Worm (Caenorhabditis elegans) whole organism, L4 larva: ENCODE results near the gene nas-31.
A peak's percentile ranks its signal among the peaks of the same experiment; 100 is the strongest.

ENCODE experiments used
- F37D6.2 ChIP-seq: sonication (generic microtip); optimal IDR thresholded peaks from 2 replicates; lab custom pipeline; 2016; ENCODE audit warnings: mild to moderate bottlenecking, missing genetic modification characterization, missing compliant biosample characterization
- F49E8.2 ChIP-seq: sonication (generic microtip); optimal IDR thresholded peaks from 2 replicates; lab custom pipeline; 2016; ENCODE audit warnings: missing compliant biosample characterization, mild to moderate bottlenecking, missing genetic modification characterization, borderline replicate concordance
- T20F7.1 ChIP-seq: fragments of 200-800 bp; sonication (Bioruptor generic); optimal IDR thresholded peaks from 2 replicates; lab custom pipeline; 2018; ENCODE audit warnings: mild to moderate bottlenecking, missing genetic modification characterization, missing compliant biosample characterization
- Y105C5A.15 ChIP-seq: fragments of 200-800 bp; sonication (Bioruptor generic); IDR thresholded peaks from 2 replicates; pipeline ENCODE4 v1.3.6; 2022; ENCODE audit warnings: missing genetic modification characterization, missing compliant biosample characterization
- Y48G9A.11 ChIP-seq: fragments of 200-800 bp; sonication (Bioruptor generic); IDR thresholded peaks from 2 replicates; pipeline ENCODE4 v1.3.6; 2022; ENCODE audit warnings: missing genetic modification reagents, missing genetic modification characterization, missing compliant biosample characterization
- Y75B8A.6 ChIP-seq: fragments of 200-800 bp; sonication (Bioruptor generic); IDR thresholded peaks from 2 replicates; pipeline ENCODE4 v1.3.6; 2022; ENCODE audit warnings: missing genetic modification reagents, missing genetic modification characterization, missing compliant biosample characterization
- ZK546.5 ChIP-seq, 2 experiments: sonication (generic microtip); optimal IDR thresholded peaks; 2 replicates each; lab custom pipeline; 2017; ENCODE audit warnings: missing biosample characterization in 2 of 2, missing genetic modification characterization in 2 of 2
- aha-1 ChIP-seq: fragments of 150-350 bp; peaks from one replicate; lab custom pipeline; 2014; ENCODE audit warnings: missing biosample characterization, missing genetic modification characterization
- ama-1 ChIP-seq: fragments of 150-350 bp; optimal IDR thresholded peaks from 2 replicates; lab custom pipeline; 2014; ENCODE audit warnings: inconsistent platforms, mixed read lengths
- ceh-20 ChIP-seq: fragments of 200-800 bp; sonication (Bioruptor generic); IDR thresholded peaks from 2 replicates; pipeline ENCODE4 v1.3.6; 2022; ENCODE audit warnings: missing genetic modification reagents, missing genetic modification characterization, missing compliant biosample characterization
- ceh-32 ChIP-seq: sonication (generic microtip); optimal IDR thresholded peaks from 2 replicates; lab custom pipeline; 2016; ENCODE audit warnings: mild to moderate bottlenecking, missing genetic modification characterization, missing compliant biosample characterization; ENCODE audit not compliant: poor library complexity
- ces-1 ChIP-seq: fragments of 150-350 bp; sonication (generic microtip); optimal IDR thresholded peaks from 4 replicates; lab custom pipeline; 2014; ENCODE audit warnings: missing biosample characterization, missing genetic modification reagents, missing genetic modification characterization
- daf-12 ChIP-seq: fragments of 150-350 bp; optimal IDR thresholded peaks from 2 replicates; lab custom pipeline; 2014; ENCODE audit warnings: missing biosample characterization, missing genetic modification reagents, missing genetic modification characterization
- dmd-6 ChIP-seq: fragments of 200-800 bp; sonication (Bioruptor generic); IDR thresholded peaks from 2 replicates; pipeline ENCODE4 v1.3.6; 2022; ENCODE audit warnings: missing genetic modification reagents, missing genetic modification characterization, missing compliant biosample characterization
- dmd-8 ChIP-seq: fragments of 200-800 bp; sonication (Bioruptor generic); IDR thresholded peaks from 2 replicates; pipeline ENCODE4 v1.3.6; 2022; ENCODE audit warnings: missing genetic modification characterization, missing compliant biosample characterization
- duxl-1 ChIP-seq: sonication (generic microtip); optimal IDR thresholded peaks from 2 replicates; lab custom pipeline; 2016; ENCODE audit warnings: mild to moderate bottlenecking, missing genetic modification characterization, moderate library complexity, missing compliant biosample characterization; ENCODE audit not compliant: poor library complexity
- gei-8 ChIP-seq: fragments of 200-800 bp; sonication (Bioruptor generic); optimal IDR thresholded peaks from 2 replicates; lab custom pipeline; 2018; ENCODE audit warnings: mild to moderate bottlenecking, missing genetic modification characterization, missing compliant biosample characterization
- hif-1 ChIP-seq, 2 experiments: sonication (generic microtip); optimal IDR thresholded peaks; 2 replicates each; lab custom pipeline; 2016 to 2017; ENCODE audit warnings: missing compliant biosample characterization in 2 of 2, missing genetic modification characterization in 2 of 2, missing genetic modification reagents in 2 of 2, missing genotype in 2 of 2, mild to moderate bottlenecking in 1 of 2
- hlh-11 ChIP-seq: fragments of 200-800 bp; sonication (Bioruptor generic); optimal IDR thresholded peaks from 2 replicates; lab custom pipeline; 2018; ENCODE audit warnings: mild to moderate bottlenecking, missing genetic modification characterization, missing compliant biosample characterization
- hlh-30 ChIP-seq: sonication (generic microtip); optimal IDR thresholded peaks from 2 replicates; lab custom pipeline; 2017; ENCODE audit warnings: antibody characterized with exemption, mild to moderate bottlenecking, missing genetic modification characterization, missing compliant biosample characterization; ENCODE audit not compliant: insufficient read depth
- hmg-1.1 ChIP-seq: fragments of 200-800 bp; sonication (Bioruptor generic); IDR thresholded peaks from 2 replicates; pipeline ENCODE4 v1.3.6; 2022; ENCODE audit warnings: missing genetic modification reagents, missing genetic modification characterization, missing compliant biosample characterization
- lin-1 ChIP-seq: fragments of 200-800 bp; sonication (Bioruptor generic); IDR thresholded peaks from 2 replicates; pipeline ENCODE4 v1.3.6; 2022; ENCODE audit warnings: missing genetic modification reagents, missing genetic modification characterization, missing compliant biosample characterization
- lin-29 ChIP-seq: fragments of 200-800 bp; sonication (Bioruptor generic); IDR thresholded peaks from 2 replicates; pipeline ENCODE4 v1.3.6; 2022; ENCODE audit warnings: missing genetic modification reagents, missing genetic modification characterization, missing compliant biosample characterization
- lin-38 ChIP-seq: fragments of 200-800 bp; sonication (Bioruptor generic); IDR thresholded peaks from 2 replicates; pipeline ENCODE4 v1.3.6; 2022; ENCODE audit warnings: missing genetic modification reagents, missing genetic modification characterization, missing compliant biosample characterization
- lsy-2 ChIP-seq, 2 experiments: fragments of 150-350 bp in 1 of 2; sonication (generic microtip) in 1 of 2; optimal IDR thresholded peaks; 2 replicates each; lab custom pipeline; 2014 to 2017; ENCODE audit warnings: missing biosample characterization in 2 of 2, missing genetic modification characterization in 2 of 2
- mdl-1 ChIP-seq, 2 experiments: fragments of 150-350 bp in 1 of 2; sonication (generic microtip) in 1 of 2; optimal IDR thresholded peaks; 2 replicates each; lab custom pipeline; 2014 to 2017; ENCODE audit warnings: missing biosample characterization in 2 of 2, missing genetic modification characterization in 2 of 2
- mdt-29 ChIP-seq: fragments of 200-800 bp; sonication (Bioruptor generic); IDR thresholded peaks from 2 replicates; pipeline ENCODE4 v1.3.6; 2022; ENCODE audit warnings: missing genetic modification reagents, missing genetic modification characterization, missing compliant biosample characterization
- mxl-3 ChIP-seq: fragments of 200-800 bp; sonication (Bioruptor generic); optimal IDR thresholded peaks from 2 replicates; lab custom pipeline; 2018; ENCODE audit warnings: mild to moderate bottlenecking, missing genetic modification characterization, missing compliant biosample characterization
- nhr-102 ChIP-seq: sonication (generic microtip); optimal IDR thresholded peaks from 2 replicates; lab custom pipeline; 2016; ENCODE audit warnings: mild to moderate bottlenecking, missing genetic modification characterization, moderate library complexity, missing compliant biosample characterization
- nhr-111 ChIP-seq: fragments of 200-800 bp; sonication (Bioruptor generic); optimal IDR thresholded peaks from 2 replicates; lab custom pipeline; 2018; ENCODE audit warnings: mild to moderate bottlenecking, missing genetic modification characterization, missing compliant biosample characterization
- nhr-28 ChIP-seq: fragments of 150-350 bp; optimal IDR thresholded peaks from 2 replicates; lab custom pipeline; 2014; ENCODE audit warnings: missing biosample characterization, missing genetic modification characterization
- nhr-41 ChIP-seq: fragments of 200-800 bp; sonication (Bioruptor generic); IDR thresholded peaks from 2 replicates; pipeline ENCODE4 v1.3.6; 2022; ENCODE audit warnings: missing genetic modification reagents, missing genetic modification characterization, missing compliant biosample characterization
- nhr-48 ChIP-seq: sonication (generic microtip); optimal IDR thresholded peaks from 2 replicates; lab custom pipeline; 2016; ENCODE audit warnings: mild to moderate bottlenecking, missing genetic modification characterization, missing compliant biosample characterization
- php-3 ChIP-seq: fragments of 200-800 bp; sonication (Bioruptor generic); IDR thresholded peaks from 2 replicates; pipeline ENCODE4 v1.3.6; 2022; ENCODE audit warnings: missing genetic modification reagents, missing genetic modification characterization, missing compliant biosample characterization
- pqm-1 ChIP-seq: sonication (generic microtip); optimal IDR thresholded peaks from 2 replicates; lab custom pipeline; 2017; ENCODE audit warnings: missing biosample characterization, missing genetic modification characterization
- snpc-1.2 ChIP-seq: fragments of 200-800 bp; sonication (Bioruptor generic); IDR thresholded peaks from 2 replicates; pipeline ENCODE4 v1.3.6; 2022; ENCODE audit warnings: missing genetic modification reagents, missing genetic modification characterization, missing compliant biosample characterization
- snpc-4 ChIP-seq: fragments of 150-350 bp; optimal IDR thresholded peaks from 2 replicates; lab custom pipeline; 2014; ENCODE audit warnings: missing biosample characterization, missing genetic modification characterization
- spr-1 ChIP-seq: sonication (generic microtip); optimal IDR thresholded peaks from 2 replicates; lab custom pipeline; 2016; ENCODE audit warnings: mild to moderate bottlenecking, missing genetic modification characterization, missing compliant biosample characterization
- tra-1 ChIP-seq: fragments of 200-800 bp; sonication (Bioruptor generic); IDR thresholded peaks from 2 replicates; pipeline ENCODE4 v1.3.6; 2022; ENCODE audit warnings: missing genetic modification reagents, missing genetic modification characterization, missing compliant biosample characterization
- unc-62 ChIP-seq, 3 experiments: fragments of 150-350 bp in 1 of 3; sonication (generic microtip); optimal IDR thresholded peaks in 2 of 3; peaks in 1 of 3; 1 replicate in 1 of 3; 2 replicates in 2 of 3; lab custom pipeline; 2014 to 2017; ENCODE audit warnings: missing biosample characterization in 3 of 3, missing genetic modification characterization in 3 of 3, missing genetic modification reagents in 3 of 3, missing genotype in 1 of 3
- zfp-2 ChIP-seq: sonication (generic microtip); optimal IDR thresholded peaks from 2 replicates; lab custom pipeline; 2016; ENCODE audit warnings: mild to moderate bottlenecking, missing genetic modification characterization, missing compliant biosample characterization
- zfp-3 ChIP-seq: fragments of 200-800 bp; sonication (Bioruptor generic); conservative IDR thresholded peaks from 2 replicates; pipeline ENCODE4 v1.3.6; 2022; ENCODE audit warnings: missing genetic modification reagents, missing genetic modification characterization, missing compliant biosample characterization
- zip-2 ChIP-seq: fragments of 150-350 bp; optimal IDR thresholded peaks from 2 replicates; lab custom pipeline; 2014; ENCODE audit warnings: missing biosample characterization, missing genetic modification characterization
- ztf-7 ChIP-seq: fragments of 150-350 bp; optimal IDR thresholded peaks from 2 replicates; lab custom pipeline; 2014; ENCODE audit warnings: missing biosample characterization, missing genetic modification characterization

nas-31 gene

ce11 chrV:10877808-10878600 lies 43.6 kb downstream of the nas-31 start (continued):
- TF ChIP-seq ceh-20 (GFP tag; lab: Robert Waterston, UW), result no peak
- no peak for TF ChIP-seq hmg-1.1 (GFP tag; lab: Robert Waterston, UW)
- TF ChIP-seq spr-1 (tag; lab: Kevin White, UChicago), result no peak
- no peak for TF ChIP-seq tra-1
- no peak for TF ChIP-seq duxl-1 (tag; lab: Kevin White, UChicago)
- no peak for TF ChIP-seq ztf-7 (tag; lab: Kevin White, UChicago)
- TF ChIP-seq ZK546.5 (tag; optimal IDR thresholded peaks at IDR 0.05; lab: Kevin White, UChicago), result no peak
- TF ChIP-seq zfp-2 (tag; lab: Kevin White, UChicago), result no peak
- no peak for TF ChIP-seq ama-1 (lab: Kevin White, UChicago)
- TF ChIP-seq nhr-111, result no peak
- TF ChIP-seq snpc-1.2, result no peak
- TF ChIP-seq nhr-41 (GFP tag; lab: Robert Waterston, UW), result no peak
- no peak for TF ChIP-seq mdt-29 (GFP tag; lab: Robert Waterston, UW)
- TF ChIP-seq zip-2, result no peak
- TF ChIP-seq mxl-3 (GFP tag; lab: Kevin White, UChicago), result no peak
- TF ChIP-seq php-3 (GFP tag; lab: Robert Waterston, UW), result peak; percentile 79
- no peak for TF ChIP-seq Y48G9A.11 (GFP tag; lab: Robert Waterston, UW)
- TF ChIP-seq lin-1 (GFP tag; lab: Robert Waterston, UW), result 0 out of 2 replicates have a peak, but pooled peaks have one; percentile 29
- TF ChIP-seq snpc-4 (tag; lab: Kevin White, UChicago), result no peak
- TF ChIP-seq gei-8 (GFP tag; lab: Kevin White, UChicago), result no peak
- peak; percentile 78 for TF ChIP-seq aha-1 (tag; lab: Kevin White, UChicago)
- TF ChIP-seq T20F7.1 (GFP tag; lab: Kevin White, UChicago), result no peak
- TF ChIP-seq Y105C5A.15 (GFP tag; lab: Robert Waterston, UW), result no peak
- peak; percentile 85 for TF ChIP-seq nhr-28
- no peak for TF ChIP-seq dmd-8
- no peak for TF ChIP-seq F37D6.2 (tag; lab: Kevin White, UChicago)
- no peak for TF ChIP-seq F49E8.2 (tag; lab: Kevin White, UChicago)
- peak; percentile 64 for TF ChIP-seq nhr-48 (tag; lab: Kevin White, UChicago)
- TF ChIP-seq ceh-32 (tag; lab: Kevin White, UChicago), result no peak
- TF ChIP-seq pqm-1, result peak; percentile 79
- TF ChIP-seq ces-1 (GFP tag; lab: Kevin White, UChicago), result no peak
- TF ChIP-seq dmd-6 (GFP tag; lab: Robert Waterston, UW), result peak; percentile 80
- TF ChIP-seq lin-38 (GFP tag; lab: Robert Waterston, UW), result no peak
- no peak for TF ChIP-seq Y75B8A.6
- TF ChIP-seq lin-29 (GFP tag; lab: Robert Waterston, UW), result no peak
- no peak for TF ChIP-seq hlh-30 (tag; lab: Kevin White, UChicago)
- TF ChIP-seq daf-12, result no peak
- no peak for TF ChIP-seq nhr-102

- TF ChIP-seq hlh-11 (peak; percentile 12), lsy-2 (tag; optimal IDR thresholded peaks at IDR 0.05; lab: Kevin White, UChicago) (peak in 1 of 2 experiments; percentile 51), zfp-3 (GFP tag; lab: Robert Waterston, UW) (no peak), mdl-1 (tag; optimal IDR thresholded peaks at IDR 0.05; lab: Kevin White, UChicago) (peak in 1 of 2 experiments; percentile 4), hif-1 (tag; optimal IDR thresholded peaks at IDR 0.05; lab: Kevin White, UChicago) (peak in 1 of 2 experiments; percentile 85), unc-62 (GFP tag; optimal IDR thresholded peaks at IDR 0.05 in 1 of 2; lab: Kevin White, UChicago) (peak in 1 of 2 experiments; percentile 14), unc-62 (tag; optimal IDR thresholded peaks at IDR 0.05; lab: Kevin White, UChicago) (no peak), nhr-28 (peak; percentile 12), hlh-30 (tag; lab: Kevin White, UChicago) (no peak), aha-1 (tag; lab: Kevin White, UChicago) (peak; percentile 97)
These were observed 45.1 kb downstream of the nas-31 start for ce11 chrV:10876512-10876911.
